Worm (Caenorhabditis elegans) whole organism, L1 larva: Measurements from ENCODE around the gene C50H2.5.

ENCODE experiments used
- C16A3.4 ChIP-seq: fragments of 150-350 bp; optimal IDR thresholded peaks from 2 replicates; lab custom pipeline; 2014; ENCODE audit warnings: missing biosample characterization, missing genetic modification characterization
- C34B4.2 ChIP-seq: sonication (generic microtip); optimal IDR thresholded peaks from 2 replicates; lab custom pipeline; 2017; ENCODE audit warnings: mild to moderate bottlenecking, missing genetic modification characterization, missing compliant biosample characterization
- F16B12.6 ChIP-seq: fragments of 150-350 bp; optimal IDR thresholded peaks from 2 replicates; lab custom pipeline; 2014; ENCODE audit warnings: missing biosample characterization, missing genetic modification characterization
- Y116A8C.19 ChIP-seq: sonication (generic microtip); optimal IDR thresholded peaks from 2 replicates; lab custom pipeline; 2016; ENCODE audit warnings: missing compliant biosample characterization, missing genetic modification characterization, borderline replicate concordance
- aha-1 ChIP-seq: fragments of 150-350 bp; optimal IDR thresholded peaks from 2 replicates; lab custom pipeline; 2014; ENCODE audit warnings: missing biosample characterization, missing genetic modification characterization
- aly-2 ChIP-seq: fragments of 150-350 bp; optimal IDR thresholded peaks from 2 replicates; lab custom pipeline; 2014; ENCODE audit warnings: missing biosample characterization, missing genetic modification characterization
- ama-1 ChIP-seq: fragments of 150-350 bp; optimal IDR thresholded peaks from 2 replicates; lab custom pipeline; 2014
- blmp-1 ChIP-seq: fragments of 150-350 bp; optimal IDR thresholded peaks from 2 replicates; lab custom pipeline; 2014; ENCODE audit warnings: missing biosample characterization, missing genetic modification characterization
- ceh-8 ChIP-seq: fragments of 200-800 bp; sonication (Bioruptor generic); optimal IDR thresholded peaks from 2 replicates; lab custom pipeline; 2018; ENCODE audit warnings: mild to moderate bottlenecking, missing genetic modification characterization, moderate library complexity, missing compliant biosample characterization
- ceh-82 ChIP-seq, 3 experiments: fragments of 150-350 bp in 1 of 3; sonication (generic microtip) in 2 of 3; optimal IDR thresholded peaks; 2 replicates each; lab custom pipeline; 2014 to 2017; ENCODE audit warnings: missing biosample characterization in 3 of 3, missing genetic modification characterization in 3 of 3
- ces-1 ChIP-seq: fragments of 150-350 bp; optimal IDR thresholded peaks from 2 replicates; lab custom pipeline; 2014; ENCODE audit warnings: missing biosample characterization, missing genetic modification reagents, missing genetic modification characterization
- dsc-1 ChIP-seq: sonication (generic microtip); optimal IDR thresholded peaks from 2 replicates; lab custom pipeline; 2016; ENCODE audit warnings: mild to moderate bottlenecking, missing genetic modification characterization, missing compliant biosample characterization
- efl-3 ChIP-seq: fragments of 200-800 bp; sonication (Bioruptor generic); optimal IDR thresholded peaks from 2 replicates; lab custom pipeline; 2018; ENCODE audit warnings: mild to moderate bottlenecking, missing genetic modification characterization, missing compliant biosample characterization
- egl-27 ChIP-seq, 2 experiments: fragments of 150-350 bp in 1 of 2; sonication (generic microtip); optimal IDR thresholded peaks; 3 replicates each; lab custom pipeline; 2017 to 2018; ENCODE audit warnings: missing biosample characterization in 2 of 2, missing genetic modification characterization in 2 of 2, missing genetic modification reagents in 2 of 2
- fos-1 ChIP-seq: fragments of 150-350 bp; optimal IDR thresholded peaks from 2 replicates; lab custom pipeline; 2014; ENCODE audit warnings: missing biosample characterization, missing genetic modification characterization
- grh-1 ChIP-seq: fragments of 200-800 bp; sonication (Bioruptor generic); IDR thresholded peaks from 2 replicates; pipeline ENCODE4 v1.3.6; 2022; ENCODE audit warnings: missing genetic modification reagents, missing genetic modification characterization, missing compliant biosample characterization
- hlh-17 ChIP-seq: fragments of 200-800 bp; sonication (Bioruptor generic); optimal IDR thresholded peaks from 2 replicates; lab custom pipeline; 2018; ENCODE audit warnings: missing genetic modification characterization, mild to moderate bottlenecking, missing compliant biosample characterization, moderate library complexity, borderline replicate concordance
- hlh-4 ChIP-seq: sonication (generic microtip); optimal IDR thresholded peaks from 2 replicates; lab custom pipeline; 2016; ENCODE audit warnings: mild to moderate bottlenecking, missing genetic modification characterization, missing compliant biosample characterization
- hpl-2 ChIP-seq: fragments of 150-350 bp; optimal IDR thresholded peaks from 2 replicates; lab custom pipeline; 2014; ENCODE audit warnings: missing biosample characterization, missing genetic modification reagents, missing genetic modification characterization
- lin-14 ChIP-seq: fragments of 200-800 bp; sonication (Bioruptor generic); optimal IDR thresholded peaks from 2 replicates; lab custom pipeline; 2018; ENCODE audit warnings: mild to moderate bottlenecking, missing genetic modification characterization, moderate library complexity, missing compliant biosample characterization
- lir-3 ChIP-seq: sonication (generic microtip); optimal IDR thresholded peaks from 2 replicates; lab custom pipeline; 2016; ENCODE audit warnings: mild to moderate bottlenecking, missing genetic modification characterization, moderate library complexity, missing compliant biosample characterization; ENCODE audit not compliant: poor library complexity
- nhr-11 ChIP-seq: fragments of 150-350 bp; optimal IDR thresholded peaks from 2 replicates; lab custom pipeline; 2014; ENCODE audit warnings: missing biosample characterization, missing genetic modification characterization
- nhr-12 ChIP-seq: sonication (generic microtip); optimal IDR thresholded peaks from 2 replicates; lab custom pipeline; 2017; ENCODE audit warnings: missing biosample characterization, missing genetic modification characterization
- nhr-19 ChIP-seq: fragments of 200-800 bp; sonication (Bioruptor generic); conservative IDR thresholded peaks from 2 replicates; pipeline ENCODE4 v1.3.6; 2022; ENCODE audit warnings: missing genetic modification characterization, missing compliant biosample characterization
- nhr-20 ChIP-seq: sonication (generic microtip); optimal IDR thresholded peaks from 2 replicates; lab custom pipeline; 2016; ENCODE audit warnings: mild to moderate bottlenecking, missing genetic modification characterization, missing compliant biosample characterization
- nhr-237 ChIP-seq: fragments of 150-350 bp; optimal IDR thresholded peaks from 2 replicates; lab custom pipeline; 2014; ENCODE audit warnings: missing biosample characterization, missing genetic modification characterization
- nhr-28 ChIP-seq: fragments of 150-350 bp; optimal IDR thresholded peaks from 2 replicates; lab custom pipeline; 2014; ENCODE audit warnings: missing biosample characterization, missing genetic modification characterization
- nhr-84 ChIP-seq: sonication (generic microtip); optimal IDR thresholded peaks from 2 replicates; lab custom pipeline; 2017; ENCODE audit warnings: missing biosample characterization, missing genetic modification characterization
- nhr-85 ChIP-seq: sonication (generic microtip); peaks from one replicate; lab custom pipeline; 2016; ENCODE audit warnings: missing genetic modification characterization, inconsistent platforms, missing compliant biosample characterization
- pax-3 ChIP-seq: fragments of 200-800 bp; sonication (Bioruptor generic); optimal IDR thresholded peaks from 2 replicates; lab custom pipeline; 2018; ENCODE audit warnings: mild to moderate bottlenecking, missing genetic modification characterization, moderate library complexity, missing compliant biosample characterization
- snpc-4 ChIP-seq: fragments of 150-350 bp; optimal IDR thresholded peaks from 2 replicates; lab custom pipeline; 2014; ENCODE audit warnings: missing biosample characterization, missing genetic modification characterization
- snu-23 ChIP-seq: sonication (generic microtip); optimal IDR thresholded peaks from 2 replicates; lab custom pipeline; 2016; ENCODE audit warnings: missing genetic modification characterization, missing compliant biosample characterization
- sptf-1 ChIP-seq: fragments of 150-350 bp; optimal IDR thresholded peaks from 2 replicates; lab custom pipeline; 2014; ENCODE audit warnings: missing biosample characterization, missing genetic modification characterization
- swsn-7 ChIP-seq: sonication (generic microtip); optimal IDR thresholded peaks from 2 replicates; lab custom pipeline; 2016; ENCODE audit warnings: missing genetic modification characterization, missing compliant biosample characterization
- tbx-2 ChIP-seq: sonication (generic microtip); optimal IDR thresholded peaks from 2 replicates; lab custom pipeline; 2016; ENCODE audit warnings: missing genetic modification characterization, missing compliant biosample characterization
- tlp-1 ChIP-seq: fragments of 150-350 bp; optimal IDR thresholded peaks from 2 replicates; lab custom pipeline; 2014; ENCODE audit warnings: missing biosample characterization, missing genetic modification characterization
- unc-30 ChIP-seq: sonication (generic microtip); optimal IDR thresholded peaks from 2 replicates; lab custom pipeline; 2017; ENCODE audit warnings: missing biosample characterization, missing genetic modification characterization
- unc-62 ChIP-seq: fragments of 150-350 bp; optimal IDR thresholded peaks from 2 replicates; lab custom pipeline; 2014; ENCODE audit warnings: missing biosample characterization, missing genetic modification reagents, missing genetic modification characterization
- ztf-11 ChIP-seq, 2 experiments: sonication (generic microtip); optimal IDR thresholded peaks; 2 replicates each; lab custom pipeline; 2016 to 2017; ENCODE audit warnings: missing genetic modification characterization in 2 of 2, missing biosample characterization in 1 of 2, missing compliant biosample characterization in 1 of 2

C50H2.5 gene

DNA sequence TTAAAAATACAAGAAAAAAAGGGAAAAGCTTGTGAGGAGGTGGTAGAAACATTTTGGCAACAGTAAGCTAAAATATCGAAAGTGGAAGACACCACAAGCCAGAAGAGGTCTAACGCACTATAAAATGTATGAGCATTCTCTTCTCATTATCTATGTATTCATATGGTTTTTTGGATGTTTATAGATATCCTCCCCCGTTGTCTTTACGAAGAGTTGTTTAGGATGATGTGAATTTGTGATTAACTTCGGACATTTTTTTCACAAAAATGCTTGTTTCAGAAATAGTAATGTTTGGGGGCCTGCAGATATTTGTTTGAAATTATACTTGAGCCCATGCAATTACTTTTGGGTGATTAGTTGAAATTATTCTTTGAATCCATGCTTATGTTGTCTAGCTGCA lies 3.5 kb upstream of the C50H2.5 start, which contains the start of gene mec-9:
TSS of gene mec-9 (minus strand) at position 101 of the 400 bp plus-strand sequence.
- TF ChIP-seq blmp-1 (tag; lab: Kevin White, UChicago) (no peak), snu-23 (no peak), dsc-1 (tag; lab: Kevin White, UChicago) (no peak), aha-1 (tag; lab: Kevin White, UChicago) (no peak), nhr-237 (tag; lab: Kevin White, UChicago) (no peak), fos-1 (no peak)

DNA sequence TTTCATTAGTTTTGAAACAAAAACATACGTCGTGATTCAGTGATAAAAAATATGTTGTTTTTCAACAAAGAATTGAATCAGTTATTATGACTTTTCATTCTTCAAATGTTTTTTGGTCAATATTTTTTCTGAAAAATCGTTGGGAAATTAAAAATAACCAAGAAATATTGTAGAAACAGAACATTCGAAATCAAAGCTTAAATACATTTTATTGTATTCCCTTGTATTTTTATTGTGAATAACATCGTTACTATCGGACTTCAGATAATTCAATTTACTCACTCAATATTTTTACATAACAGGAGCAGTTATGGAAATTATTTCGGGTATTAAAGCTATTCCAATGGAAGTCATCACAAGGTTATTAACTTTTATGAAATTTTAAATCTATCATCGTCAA lies 1.8 kb upstream of the C50H2.5 start, which contains the start of gene C50H2.4:
TSS of gene C50H2.4 (plus strand) at position 301 of the 400 bp plus-strand sequence.
- TF ChIP-seq tlp-1, result no peak
- TF ChIP-seq lin-14 (GFP tag; lab: Kevin White, UChicago), result no peak
- TF ChIP-seq nhr-20 (tag; lab: Kevin White, UChicago), result no peak
- no peak for TF ChIP-seq hlh-17 (GFP tag; lab: Kevin White, UChicago)
- no peak for TF ChIP-seq ama-1 (lab: Kevin White, UChicago)
- TF ChIP-seq C16A3.4 (tag; lab: Kevin White, UChicago), result no peak
- no peak for TF ChIP-seq F16B12.6 (tag; lab: Kevin White, UChicago)
- TF ChIP-seq dsc-1 (tag; lab: Kevin White, UChicago), result no peak
- TF ChIP-seq pax-3 (tag; lab: Kevin White, UChicago), result no peak
- no peak for TF ChIP-seq snpc-4 (tag; lab: Kevin White, UChicago)
- TF ChIP-seq hlh-4, result no peak
- no peak for TF ChIP-seq sptf-1 (tag; lab: Kevin White, UChicago)
- TF ChIP-seq, all 84 proteins: peak for 0

DNA sequence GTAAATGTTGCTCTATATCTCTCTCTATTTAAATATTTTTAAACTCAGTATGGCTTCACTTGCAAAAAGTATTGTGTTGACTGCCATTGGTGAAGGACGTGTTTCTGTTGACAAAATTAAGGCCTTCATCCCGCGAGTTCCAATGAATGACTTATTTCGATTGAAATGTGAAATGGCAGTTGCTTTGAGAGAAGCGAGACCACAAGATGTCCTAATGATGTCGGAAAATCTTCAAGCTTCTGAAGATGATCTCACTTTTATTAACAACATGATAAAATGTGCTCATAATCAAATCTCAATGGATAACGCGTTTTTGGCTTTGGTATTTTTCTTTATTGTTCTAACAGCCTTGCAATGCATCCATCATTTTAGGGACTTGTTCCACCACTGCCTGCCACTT lies 2.8 kb downstream of the C50H2.5 start, which contains the start of gene ceh-75:
TSS of gene ceh-75 (plus strand) at position 50 of the 400 bp plus-strand sequence.
- TF ChIP-seq egl-27 (tag; optimal IDR thresholded peaks at IDR 0.05; lab: Kevin White, UChicago) (no peak), dsc-1 (tag; lab: Kevin White, UChicago) (no peak), snpc-4 (tag; lab: Kevin White, UChicago) (no peak), grh-1 (no peak), C34B4.2 (tag; lab: Kevin White, UChicago) (no peak), unc-30 (tag; lab: Kevin White, UChicago) (no peak), hpl-2 (GFP tag; lab: Kevin White, UChicago) (no peak), nhr-28 (no peak), tbx-2 (tag; lab: Kevin White, UChicago) (no peak), ces-1 (no peak), ceh-8 (GFP tag; lab: Kevin White, UChicago) (no peak), nhr-20 (tag; lab: Kevin White, UChicago) (no peak), C16A3.4 (tag; lab: Kevin White, UChicago) (no peak), nhr-19 (GFP tag; lab: Robert Waterston, UW) (no peak)

DNA sequence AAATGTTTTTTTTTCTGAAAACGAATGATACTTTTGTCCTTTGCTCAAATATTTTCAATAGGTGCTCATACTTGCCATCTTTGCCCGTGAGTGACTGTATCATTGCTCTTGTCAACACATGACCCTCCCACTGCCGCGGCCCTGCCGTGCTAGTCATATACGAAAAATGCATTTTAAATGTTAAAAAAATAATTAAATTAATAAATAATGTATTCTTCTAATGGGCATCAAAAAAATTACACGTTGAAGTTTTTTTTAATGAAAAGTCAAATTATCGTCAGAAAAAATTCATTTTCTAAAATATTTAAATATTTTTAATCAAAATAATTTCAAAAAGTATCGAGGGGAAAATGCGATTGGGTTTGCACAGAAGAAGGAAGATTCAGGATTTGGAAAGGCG lies 4.0 kb downstream of the C50H2.5 start, which contains the start of gene C50H2.7:
TSS of gene C50H2.7 (plus strand) at position 301 of the 400 bp plus-strand sequence.
- TF ChIP-seq unc-62 (GFP tag; lab: Kevin White, UChicago) (no peak), nhr-20 (tag; lab: Kevin White, UChicago) (no peak), lir-3 (tag; lab: Kevin White, UChicago) (no peak), aly-2 (tag; lab: Kevin White, UChicago) (no peak), pax-3 (tag; lab: Kevin White, UChicago) (no peak), egl-27 (tag; optimal IDR thresholded peaks at IDR 0.05; lab: Kevin White, UChicago) (no peak), ceh-82 (tag; optimal IDR thresholded peaks at IDR 0.05; lab: Kevin White, UChicago) (no peak), nhr-12 (tag; lab: Kevin White, UChicago) (no peak), C34B4.2 (tag; lab: Kevin White, UChicago) (no peak), nhr-84 (tag; lab: Kevin White, UChicago) (no peak), hpl-2 (GFP tag; lab: Kevin White, UChicago) (no peak), ztf-11 (tag; optimal IDR thresholded peaks at IDR 0.05; lab: Kevin White, UChicago) (no peak), sptf-1 (tag; lab: Kevin White, UChicago) (no peak), Y116A8C.19 (tag; lab: Kevin White, UChicago) (no peak), nhr-11 (no peak), swsn-7 (no peak), fos-1 (no peak), nhr-85 (tag; lab: Kevin White, UChicago) (no peak), efl-3 (GFP tag; lab: Kevin White, UChicago) (no peak)
